Fruit fly (Drosophila melanogaster) S2 (cell line): Measurements from ENCODE around the gene Uxs.

Experiments
- CG8478 ChIP-seq: fragments of >200 bp; optimal IDR thresholded peaks from 2 replicates; lab custom pipeline; 2018
- CTCF ChIP-seq, 2 experiments: fragments of >200 bp; optimal IDR thresholded peaks; 2 replicates each; lab custom pipeline; 2018

Gene Uxs

dm6 chr3L:8177795-8178564 is 2.7 kb upstream of the Uxs start, which contains the start of gene Nmt:
TSS of gene Nmt (minus strand) at chr3L:8178429.
- no peak for TF ChIP-seq CG8478 (lab: Kevin White, UChicago)
- TF ChIP-seq CTCF (optimal IDR thresholded peaks at IDR 0.05; lab: Kevin White, UChicago): no peak

- no peak for TF ChIP-seq CTCF (optimal IDR thresholded peaks at IDR 0.05; lab: Kevin White, UChicago)
- no peak for TF ChIP-seq CG8478 (lab: Kevin White, UChicago)
Measured at dm6 chr3L:8185263-8186227, 4.8 kb downstream of the Uxs start.

- TF ChIP-seq CTCF (optimal IDR thresholded peaks at IDR 0.05; lab: Kevin White, UChicago) (peak in 1 of 2 experiments; percentile 14), CG8478 (lab: Kevin White, UChicago) (no peak)
Measured at dm6 chr3L:8186627-8187396, 6.1 kb downstream of the Uxs start, which contains the start of the genes ERR and Atg18a. TSS of gene ERR (minus strand) at chr3L:8186671. TSS of gene Atg18a (plus strand) at chr3L:8186857.

dm6 chr3L:8187397-8187811 is 6.7 kb downstream of the Uxs start:
- TF ChIP-seq CG8478 (lab: Kevin White, UChicago) (no peak), CTCF (optimal IDR thresholded peaks at IDR 0.05; lab: Kevin White, UChicago) (no peak)

dm6 chr3L:8189234-8189633 is 8.5 kb downstream of the Uxs start:
- TF ChIP-seq CTCF (optimal IDR thresholded peaks at IDR 0.05; lab: Kevin White, UChicago) (no peak), CG8478 (lab: Kevin White, UChicago) (no peak)

dm6 chr3L:8191042-8191613 is 10.4 kb downstream of the Uxs start, which contains the start of gene MED24:
TSS of gene MED24 (plus strand) at chr3L:8191270.
- TF ChIP-seq CTCF (optimal IDR thresholded peaks at IDR 0.05; lab: Kevin White, UChicago): no peak
- no peak for TF ChIP-seq CG8478 (lab: Kevin White, UChicago)

dm6 chr3L:8193016-8193415 is 12.3 kb downstream of the Uxs start, which contains the start of gene CG7387:
TSS of gene CG7387 (minus strand) at chr3L:8193116.
- TF ChIP-seq CG8478 (lab: Kevin White, UChicago) (no peak), CTCF (optimal IDR thresholded peaks at IDR 0.05; lab: Kevin White, UChicago) (no peak)

- TF ChIP-seq CTCF (optimal IDR thresholded peaks at IDR 0.05; lab: Kevin White, UChicago) (no peak), CG8478 (lab: Kevin White, UChicago) (no peak)
Measured at dm6 chr3L:8197779-8198279, 17.1 kb downstream of the Uxs start, which contains the start of the genes UbcE2M and Dhps. TSS of gene UbcE2M (minus strand) at chr3L:8197987. TSS of gene Dhps (plus strand) at chr3L:8198207.

dm6 chr3L:8202317-8202842 is 21.7 kb downstream of the Uxs start, which contains the start of the genes CG7366 and CG13679:
TSS of gene CG7366 (minus strand) at chr3L:8202417.
TSS of gene CG13679 (plus strand) at chr3L:8202792.
- TF ChIP-seq CTCF (optimal IDR thresholded peaks at IDR 0.05; lab: Kevin White, UChicago): no peak
- no peak for TF ChIP-seq CG8478 (lab: Kevin White, UChicago)

- TF ChIP-seq CTCF (optimal IDR thresholded peaks at IDR 0.05; lab: Kevin White, UChicago) (no peak), CG8478 (lab: Kevin White, UChicago) (no peak)
Measured at dm6 chr3L:8210596-8210995, 29.9 kb downstream of the Uxs start, which contains the start of gene tut. TSS of gene tut (minus strand) at chr3L:8210743.

dm6 chr3L:8211590-8211989 is 30.9 kb downstream of the Uxs start, which contains the start of gene CG8006:
TSS of gene CG8006 (plus strand) at chr3L:8211890.
- TF ChIP-seq CG8478 (lab: Kevin White, UChicago) (no peak), CTCF (optimal IDR thresholded peaks at IDR 0.05; lab: Kevin White, UChicago) (no peak)

- no peak for TF ChIP-seq CG8478 (lab: Kevin White, UChicago)
- TF ChIP-seq CTCF (optimal IDR thresholded peaks at IDR 0.05; lab: Kevin White, UChicago): no peak
Measured at dm6 chr3L:8214980-8215379, 34.3 kb downstream of the Uxs start, which contains the start of gene CG8012. TSS of gene CG8012 (plus strand) at chr3L:8215280.

dm6 chr3L:8218883-8219282 is 38.2 kb downstream of the Uxs start, which contains the start of gene CG13674:
TSS of gene CG13674 (minus strand) at chr3L:8218983.
- TF ChIP-seq CG8478 (lab: Kevin White, UChicago) (no peak), CTCF (optimal IDR thresholded peaks at IDR 0.05; lab: Kevin White, UChicago) (no peak)
